Worm (Caenorhabditis elegans) whole organism, mixed stage, embryonic: Measurements from ENCODE around the gene cho-1.

Source experiments
- blmp-1 ChIP-seq: fragments of 150-350 bp; optimal IDR thresholded peaks from 2 replicates; lab custom pipeline; 2014; ENCODE audit warnings: missing biosample characterization, missing genetic modification characterization
- ceh-39 ChIP-seq: fragments of 150-350 bp; optimal IDR thresholded peaks from 2 replicates; lab custom pipeline; 2014; ENCODE audit warnings: missing biosample characterization, missing genetic modification characterization
- elt-3 ChIP-seq: fragments of 150-350 bp; optimal IDR thresholded peaks from 2 replicates; lab custom pipeline; 2014; ENCODE audit warnings: missing biosample characterization, missing genetic modification characterization
- lsy-2 ChIP-seq: fragments of 150-350 bp; optimal IDR thresholded peaks from 2 replicates; lab custom pipeline; 2014; ENCODE audit warnings: missing biosample characterization, missing genetic modification characterization
- nhr-12 ChIP-seq: fragments of 150-350 bp; optimal IDR thresholded peaks from 2 replicates; lab custom pipeline; 2014; ENCODE audit warnings: missing biosample characterization, missing genetic modification characterization
- nhr-237 ChIP-seq: fragments of 150-350 bp; optimal IDR thresholded peaks from 2 replicates; lab custom pipeline; 2014; ENCODE audit warnings: missing biosample characterization, missing genetic modification characterization
- pha-4 ChIP-seq: fragments of 150-350 bp; optimal IDR thresholded peaks from 2 replicates; lab custom pipeline; 2018; ENCODE audit warnings: missing biosample characterization, missing genetic modification reagents, missing genetic modification characterization
- unc-62 ChIP-seq: fragments of 150-350 bp; optimal IDR thresholded peaks from 2 replicates; lab custom pipeline; 2014; ENCODE audit warnings: missing biosample characterization, missing genetic modification reagents, missing genetic modification characterization

ce11 chrIV:13236485-13236884 lies 22.1 kb upstream of the cho-1 start, which contains the start of gene pwp-1:
- no peak for TF ChIP-seq unc-62 (GFP tag; lab: Kevin White, UChicago)
- no peak for TF ChIP-seq nhr-237 (tag; lab: Kevin White, UChicago)
- no peak for TF ChIP-seq pha-4 (tag; lab: Kevin White, UChicago)
- no peak for TF ChIP-seq ceh-39 (tag; lab: Kevin White, UChicago)
- TF ChIP-seq nhr-12 (tag; lab: Kevin White, UChicago), result no peak
- no peak for TF ChIP-seq elt-3 (tag; lab: Kevin White, UChicago)
- TF ChIP-seq blmp-1 (tag; lab: Kevin White, UChicago), result no peak
- TF ChIP-seq lsy-2 (tag; lab: Kevin White, UChicago), result no peak
